Fruit fly (Drosophila melanogaster) whole organism, prepupa: Measurements from ENCODE around the gene Scgbeta.
A peak's percentile ranks its signal among the peaks of the same experiment; 100 is the strongest.
"Not testable (repeated sequence)": the region's sequence is repeated elsewhere in the genome, so short reads cannot be mapped to it uniquely, and the experiment has no call there.

Experiments
- Blimp-1 ChIP-seq: fragments of 200-800 bp; sonication (Bioruptor generic); optimal IDR thresholded peaks from 3 replicates; lab custom pipeline; 2017; ENCODE audit warnings: missing biosample characterization, missing genetic modification characterization, mild to moderate bottlenecking, moderate library complexity, missing genetic modification reagents
- CG11762 ChIP-seq: fragments of 200-800 bp; sonication (Bioruptor generic); optimal IDR thresholded peaks from 3 replicates; lab custom pipeline; 2016; ENCODE audit warnings: missing biosample characterization, missing genetic modification characterization; ENCODE audit not compliant: insufficient read depth
- CG11902 ChIP-seq: fragments of 200-800 bp; sonication (Bioruptor generic); optimal IDR thresholded peaks from 3 replicates; lab custom pipeline; 2016; ENCODE audit warnings: missing biosample characterization, missing genetic modification characterization
- CG31627 ChIP-seq: fragments of 200-800 bp; sonication (Bioruptor generic); optimal IDR thresholded peaks from 3 replicates; lab custom pipeline; 2016; ENCODE audit warnings: missing biosample characterization, missing genetic modification characterization
- CG3919 ChIP-seq: fragments of 200-800 bp; sonication (Bioruptor generic); optimal IDR thresholded peaks from 3 replicates; lab custom pipeline; 2016; ENCODE audit warnings: missing biosample characterization, missing genetic modification characterization
- CG4318 ChIP-seq: fragments of 200-800 bp; sonication (Bioruptor generic); optimal IDR thresholded peaks from 3 replicates; lab custom pipeline; 2017; ENCODE audit warnings: missing biosample characterization, mild to moderate bottlenecking, missing genetic modification characterization
- CG6163 ChIP-seq: fragments of 200-800 bp; sonication (Bioruptor generic); IDR thresholded peaks from 3 replicates; pipeline ENCODE4 v1.3.6; 2022; ENCODE audit warnings: missing biosample characterization, missing genetic modification characterization
- CG6854 ChIP-seq: fragments of 200-800 bp; sonication (Bioruptor generic); optimal IDR thresholded peaks from 2 replicates; lab custom pipeline; 2017; ENCODE audit warnings: missing biosample characterization, mild to moderate bottlenecking, missing genetic modification characterization
- CG8119 ChIP-seq: fragments of 200-800 bp; sonication (Bioruptor generic); IDR thresholded peaks from 3 replicates; pipeline ENCODE4 v1.3.6; 2022; ENCODE audit warnings: missing biosample characterization, missing genetic modification characterization
- CG9139 ChIP-seq: fragments of 200-800 bp; sonication (Bioruptor generic); optimal IDR thresholded peaks from 3 replicates; lab custom pipeline; 2017; ENCODE audit warnings: missing biosample characterization, mild to moderate bottlenecking, missing genetic modification characterization
- Eip75B ChIP-seq: fragments of 200-800 bp; sonication (Bioruptor generic); optimal IDR thresholded peaks from 3 replicates; lab custom pipeline; 2016; ENCODE audit warnings: missing biosample characterization, missing genetic modification characterization
- Eip78C ChIP-seq: fragments of 200-800 bp; sonication (Bioruptor generic); peaks from one replicate; lab custom pipeline; 2016; ENCODE audit warnings: missing biosample characterization, missing genetic modification characterization
- Ets21C ChIP-seq: fragments of 200-800 bp; sonication (Bioruptor generic); optimal IDR thresholded peaks from 3 replicates; lab custom pipeline; 2016; ENCODE audit warnings: missing biosample characterization, missing genetic modification characterization
- Ets96B ChIP-seq: fragments of 200-800 bp; optimal IDR thresholded peaks from 2 replicates; lab custom pipeline; 2019; ENCODE audit warnings: missing biosample characterization, mild to moderate bottlenecking, missing genetic modification characterization, moderate library complexity
- Hr39 ChIP-seq: fragments of 200-800 bp; sonication (Bioruptor generic); optimal IDR thresholded peaks from 2 replicates; lab custom pipeline; 2016; ENCODE audit warnings: missing biosample characterization, missing genetic modification characterization
- Hr4 ChIP-seq: fragments of 200-800 bp; sonication (Bioruptor generic); optimal IDR thresholded peaks from 3 replicates; lab custom pipeline; 2016; ENCODE audit warnings: missing biosample characterization, missing genetic modification characterization
- Lpt ChIP-seq: fragments of 200-800 bp; sonication (Bioruptor generic); optimal IDR thresholded peaks from 3 replicates; lab custom pipeline; 2016; ENCODE audit warnings: missing biosample characterization, missing genetic modification characterization
- OdsH ChIP-seq: fragments of 200-800 bp; sonication (Bioruptor generic); optimal IDR thresholded peaks from 3 replicates; lab custom pipeline; 2016; ENCODE audit warnings: missing biosample characterization, missing genetic modification characterization
- Smox ChIP-seq: fragments of 200-800 bp; sonication (Bioruptor generic); optimal IDR thresholded peaks from 3 replicates; lab custom pipeline; 2016; ENCODE audit warnings: missing biosample characterization, missing genetic modification characterization
- Sox14 ChIP-seq: fragments of 200-800 bp; sonication (Bioruptor generic); optimal IDR thresholded peaks from 3 replicates; lab custom pipeline; 2016; ENCODE audit warnings: missing biosample characterization, missing genetic modification characterization
- acj6 ChIP-seq: fragments of 200-800 bp; sonication (Bioruptor generic); optimal IDR thresholded peaks from 3 replicates; lab custom pipeline; 2016; ENCODE audit warnings: missing biosample characterization, missing genetic modification characterization
- cyc ChIP-seq: fragments of 200-800 bp; sonication (Bioruptor generic); optimal IDR thresholded peaks from 3 replicates; lab custom pipeline; 2016; ENCODE audit warnings: missing biosample characterization, missing genetic modification characterization
- eg ChIP-seq: fragments of 200-800 bp; sonication (Bioruptor generic); IDR thresholded peaks from 3 replicates; pipeline ENCODE4 v1.3.6; 2022; ENCODE audit warnings: missing biosample characterization, missing genetic modification characterization
- esn ChIP-seq: fragments of 200-800 bp; sonication (Bioruptor generic); optimal IDR thresholded peaks from 2 replicates; lab custom pipeline; 2016; ENCODE audit warnings: missing biosample characterization, mild to moderate bottlenecking, missing genetic modification characterization, moderate library complexity
- fkh ChIP-seq: fragments of 200-800 bp; sonication (Bioruptor generic); optimal IDR thresholded peaks from 3 replicates; lab custom pipeline; 2017; ENCODE audit warnings: missing biosample characterization, mild to moderate bottlenecking, missing genetic modification characterization, moderate library complexity
- lz ChIP-seq: fragments of 200-800 bp; sonication (Bioruptor generic); optimal IDR thresholded peaks from 3 replicates; lab custom pipeline; 2016; ENCODE audit warnings: missing biosample characterization, missing genetic modification characterization
- spab ChIP-seq: fragments of 200-800 bp; sonication (Bioruptor generic); optimal IDR thresholded peaks from 2 replicates; lab custom pipeline; 2017; ENCODE audit warnings: missing biosample characterization, mild to moderate bottlenecking, missing genetic modification characterization, missing genetic modification reagents

Scgbeta gene

DNA sequence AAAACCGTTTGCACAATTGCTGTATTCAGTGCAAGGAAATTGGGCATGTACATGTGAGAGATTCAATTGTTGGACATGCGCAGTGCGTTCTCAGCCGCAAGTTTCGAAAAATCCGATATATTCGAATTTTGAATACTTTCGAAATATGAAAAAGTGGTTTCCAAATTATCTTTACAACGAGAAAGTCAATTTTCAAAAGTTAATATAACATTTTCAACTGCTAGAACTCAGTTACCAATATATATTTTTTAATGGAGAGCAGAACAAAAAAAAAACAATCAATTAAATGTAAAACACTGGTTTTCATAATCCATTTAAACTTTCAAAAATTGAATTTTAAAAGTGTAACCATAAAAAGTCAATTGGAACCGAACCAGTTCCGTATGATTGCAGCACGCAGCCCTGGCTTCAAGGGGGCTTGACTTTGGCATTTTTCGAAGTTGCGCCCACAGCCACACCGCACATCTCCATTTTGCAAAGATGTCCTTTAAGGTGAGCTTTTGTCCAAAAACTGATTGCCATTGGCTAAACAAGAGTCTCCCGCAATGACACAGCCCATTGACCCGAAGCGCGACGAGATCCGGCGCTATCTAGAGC, at the start of gene Scgbeta, which contains the start of gene CG17202:
Gene Scgbeta (minus strand): TSS at position 51 of the 597 bp plus-strand sequence.
Gene CG17202 (plus strand): TSS at position 390 of the 597 bp plus-strand sequence.
- TF ChIP-seq esn (GFP tag; lab: Kevin White, UChicago): peak; percentile 28
- TF ChIP-seq spab (GFP tag; lab: Kevin White, UChicago): no peak

DNA sequence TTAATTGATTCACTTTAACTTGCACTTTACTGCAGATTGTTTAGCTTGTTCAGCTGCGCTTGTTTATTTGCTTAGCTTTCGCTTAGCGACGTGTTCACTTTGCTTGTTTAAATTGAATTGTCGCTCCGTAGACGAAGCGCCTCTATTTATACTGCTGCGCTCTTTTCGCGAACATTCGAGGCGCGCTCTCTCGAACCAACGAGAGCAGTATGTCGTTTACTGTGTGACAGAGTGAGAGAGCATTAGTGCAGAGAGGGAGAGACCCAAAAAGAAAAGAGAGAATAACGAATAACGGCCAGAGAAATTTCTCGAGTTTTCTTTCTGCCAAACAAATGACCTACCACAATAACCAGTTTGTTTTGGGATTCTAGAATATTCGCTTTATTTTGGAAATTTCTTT, 45.4 kb upstream of the Scgbeta start, which contains the start of gene Hsp70Ba:
Gene Hsp70Ba (minus strand): TSS at position 102 of the 400 bp plus-strand sequence.
- not testable (repeated sequence) for TF ChIP-seq Smox (GFP tag; lab: Kevin White, UChicago); Ets21C (GFP tag; lab: Kevin White, UChicago); CG8119 (GFP tag; lab: Robert Waterston, UW)

DNA sequence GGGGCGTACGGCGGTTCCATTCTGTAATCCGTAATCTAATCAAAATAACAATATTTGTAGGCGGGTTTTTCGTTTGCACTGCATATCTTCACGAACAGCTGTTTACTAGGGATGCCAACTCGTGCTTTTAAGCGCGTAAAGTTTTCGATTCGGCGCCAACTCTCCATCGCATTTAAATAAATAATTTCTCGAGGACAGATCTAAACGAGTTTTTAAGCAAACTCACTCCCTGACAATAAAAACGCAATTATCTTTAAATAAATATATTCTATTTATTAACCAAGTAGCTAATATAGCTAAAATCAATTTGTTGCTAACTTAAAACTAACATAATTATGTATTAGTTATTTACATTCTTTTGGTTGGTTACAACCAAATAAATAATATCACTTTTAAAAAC, 43.0 kb upstream of the Scgbeta start, which contains the start of gene CG5608:
Gene CG5608 (minus strand): TSS at position 101 of the 400 bp plus-strand sequence.
- not testable (repeated sequence) for TF ChIP-seq OdsH; fkh (GFP tag; lab: Kevin White, UChicago); Sox14
- TF ChIP-seq, all 60 proteins: peak for 0; not testable (repeated sequence) for 60

DNA sequence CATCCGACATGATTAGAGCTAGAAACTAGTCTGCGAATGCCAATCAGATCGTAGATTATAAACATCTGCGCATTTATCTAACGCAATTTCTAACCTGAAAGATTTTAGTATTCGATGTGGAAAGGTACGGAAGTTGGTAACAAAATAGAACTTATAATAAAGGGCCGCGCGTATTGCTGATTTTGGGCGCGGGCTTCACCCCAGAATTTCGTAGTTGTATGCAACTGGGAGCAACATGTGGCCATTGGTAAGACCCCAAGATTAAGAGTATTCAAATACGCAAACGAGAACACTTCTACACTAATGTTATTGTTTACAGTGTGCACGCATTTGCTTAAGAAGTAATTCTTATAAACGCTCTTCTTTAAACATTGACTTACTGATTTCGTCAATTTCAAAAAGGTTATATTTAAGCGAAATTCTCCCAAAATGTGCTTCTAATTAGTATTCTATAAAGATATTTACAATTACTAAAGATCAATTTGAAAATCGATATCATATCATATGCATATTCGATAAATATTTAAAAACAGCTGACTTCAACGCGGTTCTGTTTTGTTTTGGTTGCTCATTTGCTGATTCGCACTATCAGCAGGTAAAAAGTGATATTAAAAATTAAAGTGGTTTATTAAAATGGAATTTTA, 37.8 kb upstream of the Scgbeta start, which contains the start of the genes CG5961 and Polr3C:
Gene CG5961 (minus strand): TSS at position 416 of the 644 bp plus-strand sequence.
Gene Polr3C (plus strand): TSS at position 536 of the 644 bp plus-strand sequence.
- TF ChIP-seq CG11762 (GFP tag; lab: Kevin White, UChicago): no peak
- TF ChIP-seq Blimp-1 (GFP tag; lab: Kevin White, UChicago): no peak
- peak; percentile 19 for TF ChIP-seq esn (GFP tag; lab: Kevin White, UChicago)
- TF ChIP-seq fkh (GFP tag; lab: Kevin White, UChicago): peak; percentile 91
- TF ChIP-seq Eip78C (GFP tag; lab: Kevin White, UChicago): peak; percentile 13

DNA sequence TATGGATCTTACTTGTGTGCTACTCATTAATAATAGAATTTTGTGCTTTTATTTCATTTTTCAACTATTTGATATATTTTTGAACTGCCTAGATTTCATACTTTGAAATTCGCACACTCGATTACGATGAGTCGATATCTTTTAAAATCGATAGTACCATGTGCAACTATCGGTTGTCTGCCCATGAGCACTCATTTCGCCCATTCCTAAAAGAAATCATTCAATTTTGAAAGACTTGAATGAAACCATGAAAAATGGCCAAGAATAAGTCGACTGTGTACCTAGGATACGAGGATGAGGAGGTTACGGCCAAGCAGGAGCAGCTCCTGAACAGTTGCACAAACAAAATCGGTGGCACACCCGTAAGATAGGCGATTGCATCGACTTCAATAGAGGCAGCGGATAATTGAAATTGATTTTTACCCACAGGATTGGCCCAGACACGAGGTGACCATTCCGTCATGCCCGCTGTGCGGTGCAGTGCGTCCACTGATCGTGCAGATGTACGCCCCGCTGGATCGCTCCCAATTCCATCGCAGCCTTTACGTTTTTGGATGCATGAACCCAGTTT, 34.2 kb upstream of the Scgbeta start, which contains the start of gene trus:
Gene trus (plus strand): TSS at position 204 of the 571 bp plus-strand sequence.
- peak; percentile 27 for TF ChIP-seq esn (GFP tag; lab: Kevin White, UChicago)
- no peak for TF ChIP-seq acj6 (GFP tag; lab: Kevin White, UChicago)

DNA sequence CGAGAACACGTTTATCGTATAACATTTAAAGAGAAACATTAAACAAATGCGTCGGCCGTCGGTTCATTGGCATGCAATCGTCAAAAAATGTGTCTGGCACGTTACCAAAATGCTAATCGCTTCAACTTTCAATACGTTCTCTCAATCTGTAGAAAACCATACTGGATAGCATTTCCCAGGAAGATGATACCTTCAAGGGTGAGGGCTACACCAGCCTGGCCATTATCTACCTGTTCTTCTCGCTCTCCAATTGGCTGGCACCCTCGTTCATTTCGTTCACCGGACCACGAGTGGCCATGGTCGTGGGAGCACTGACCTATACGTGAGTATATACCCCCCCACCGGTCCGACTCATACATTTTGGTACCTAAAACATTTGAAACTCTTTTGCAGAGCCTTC, 32.3 kb upstream of the Scgbeta start:
- TF ChIP-seq Lpt (no peak), esn (GFP tag; lab: Kevin White, UChicago) (no peak), CG6163 (no peak), Hr4 (GFP tag; lab: Kevin White, UChicago) (no peak), CG9139 (GFP tag; lab: Kevin White, UChicago) (no peak), Ets96B (tag; lab: Kevin White, UChicago) (no peak), CG11902 (GFP tag; lab: Kevin White, UChicago) (no peak), Hr39 (GFP tag; lab: Kevin White, UChicago) (no peak), CG3919 (GFP tag; lab: Kevin White, UChicago) (no peak), lz (GFP tag; lab: Kevin White, UChicago) (no peak), OdsH (no peak), CG4318 (GFP tag; lab: Kevin White, UChicago) (no peak), CG6854 (GFP tag; lab: Kevin White, UChicago) (no peak), CG31627 (GFP tag; lab: Kevin White, UChicago) (no peak), Sox14 (no peak), cyc (GFP tag; lab: Kevin White, UChicago) (no peak), Eip75B (GFP tag; lab: Kevin White, UChicago) (no peak), eg (GFP tag; lab: Robert Waterston, UW) (no peak)
